Worm (Caenorhabditis elegans): Measurements from ENCODE around the gene C08G5.7.

Gene C08G5.7

DNA sequence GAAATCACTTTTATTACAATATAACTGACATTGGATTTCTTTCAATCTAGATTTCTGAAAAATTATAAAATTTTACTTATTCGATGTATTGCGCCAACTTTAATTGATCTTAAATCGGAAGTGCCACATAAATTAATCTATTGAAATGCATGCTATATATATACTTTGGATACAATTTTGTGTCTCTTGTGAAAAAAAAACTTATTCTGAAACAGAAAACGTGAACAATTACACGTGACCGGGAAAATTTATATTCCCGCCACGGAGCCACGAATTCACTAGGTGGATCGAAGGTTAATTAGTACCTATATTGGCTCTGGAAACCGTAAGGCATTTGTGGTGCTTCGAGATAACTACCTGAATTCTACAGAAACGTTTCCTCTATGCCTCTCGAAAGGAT is 34.6 kb upstream of the C08G5.7 start, which contains the start of gene F46F5.14:
Gene F46F5.14, plus strand, starts transcription at position 301 of the 400 bp plus-strand sequence.
- TF ChIP-seq nhr-28 (tag; optimal IDR thresholded peaks at IDR 0.05) (no peak), nhr-12 (tag; optimal IDR thresholded peaks at IDR 0.05) (no peak), pha-4 (tag; optimal IDR thresholded peaks at IDR 0.05) (no peak), ceh-43 (GFP tag; optimal IDR thresholded peaks at IDR 0.05) (no peak), elt-3 (tag; optimal IDR thresholded peaks at IDR 0.05) (no peak), tbx-8 (GFP tag; optimal IDR thresholded peaks at IDR 0.05) (no peak), blmp-1 (tag; optimal IDR thresholded peaks at IDR 0.05) (no peak), unc-62 (GFP tag; optimal IDR thresholded peaks at IDR 0.05) (no peak), lsy-2 (tag; optimal IDR thresholded peaks at IDR 0.05) (no peak), lin-13 (tag; optimal IDR thresholded peaks at IDR 0.05) (no peak), unc-120 (tag; optimal IDR thresholded peaks at IDR 0.05; ENCODE audit: poor library complexity, severe bottlenecking) (no peak), cnd-1 (tag; optimal IDR thresholded peaks at IDR 0.05) (no peak), ceh-83 (GFP tag; optimal IDR thresholded peaks at IDR 0.05) (no peak), flh-1 (GFP tag; optimal IDR thresholded peaks at IDR 0.05) (no peak), nhr-76 (tag; optimal IDR thresholded peaks at IDR 0.05) (no peak), lin-32 (GFP tag; optimal IDR thresholded peaks at IDR 0.05) (no peak), mab-5 (tag; optimal IDR thresholded peaks at IDR 0.05) (no peak), ces-1 (GFP tag; optimal IDR thresholded peaks at IDR 0.05) (no peak)

- TF ChIP-seq ham-2 (GFP tag; optimal IDR thresholded peaks at IDR 0.05) (no peak), nhr-76 (tag; optimal IDR thresholded peaks at IDR 0.05) (no peak), nhr-28 (tag; optimal IDR thresholded peaks at IDR 0.05) (no peak), ces-1 (GFP tag; optimal IDR thresholded peaks at IDR 0.05) (no peak), ceh-43 (GFP tag; optimal IDR thresholded peaks at IDR 0.05) (no peak), blmp-1 (tag; optimal IDR thresholded peaks at IDR 0.05) (no peak), ceh-83 (GFP tag; optimal IDR thresholded peaks at IDR 0.05) (no peak), sptf-1 (tag; optimal IDR thresholded peaks at IDR 0.05) (no peak), M03D4.4 (tag; optimal IDR thresholded peaks at IDR 0.05) (no peak), lin-13 (tag; optimal IDR thresholded peaks at IDR 0.05) (no peak), nhr-12 (tag; optimal IDR thresholded peaks at IDR 0.05) (no peak), bed-3 (GFP tag; optimal IDR thresholded peaks at IDR 0.05) (no peak), cnd-1 (tag; optimal IDR thresholded peaks at IDR 0.05) (no peak), pha-4 (tag; optimal IDR thresholded peaks at IDR 0.05) (no peak)
Measured at ce11 chrII:797445-797844, 32.3 kb upstream of the C08G5.7 start.

DNA sequence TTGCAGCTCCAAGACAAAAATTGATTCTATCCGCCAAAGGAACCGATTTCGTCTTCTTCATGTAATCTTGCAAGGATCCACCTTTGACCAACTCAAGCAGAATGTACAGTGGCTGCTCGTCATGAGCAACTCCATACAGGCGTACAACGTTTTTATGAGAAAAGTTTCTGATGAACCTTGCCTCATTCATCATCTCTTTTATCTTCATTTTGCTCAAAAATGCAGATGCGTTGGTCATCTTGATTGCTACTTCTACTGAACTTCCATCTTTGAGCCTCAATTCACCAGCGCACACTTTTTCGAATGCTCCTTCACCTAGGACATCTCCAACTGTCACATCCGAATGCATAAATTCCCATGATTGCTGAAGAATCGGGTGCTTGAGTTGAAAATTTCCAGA is 31.8 kb upstream of the C08G5.7 start:
- no peak for TF ChIP-seq lin-13 (tag; optimal IDR thresholded peaks at IDR 0.05)
- no peak for TF ChIP-seq sem-2 (GFP tag; optimal IDR thresholded peaks at IDR 0.05)
- TF ChIP-seq mab-5 (tag; optimal IDR thresholded peaks at IDR 0.05), result no peak
- TF ChIP-seq nhr-2 (tag; optimal IDR thresholded peaks at IDR 0.05), result no peak
- TF ChIP-seq mls-2 (tag; optimal IDR thresholded peaks at IDR 0.05), result no peak
- no peak for TF ChIP-seq unc-39 (tag; optimal IDR thresholded peaks at IDR 0.05)
- no peak for TF ChIP-seq tbx-8 (GFP tag; optimal IDR thresholded peaks at IDR 0.05)
- TF ChIP-seq mep-1 (tag; optimal IDR thresholded peaks at IDR 0.05), result no peak
- TF ChIP-seq bed-3 (GFP tag; optimal IDR thresholded peaks at IDR 0.05), result no peak
- TF ChIP-seq pha-4 (tag; optimal IDR thresholded peaks at IDR 0.05), result no peak
- no peak for TF ChIP-seq lin-32 (GFP tag; optimal IDR thresholded peaks at IDR 0.05)
- no peak for TF ChIP-seq unc-120 (tag; optimal IDR thresholded peaks at IDR 0.05; ENCODE audit: poor library complexity, severe bottlenecking)
- no peak for TF ChIP-seq nhr-28 (tag; optimal IDR thresholded peaks at IDR 0.05)
- no peak for TF ChIP-seq ceh-43 (GFP tag; optimal IDR thresholded peaks at IDR 0.05)
- no peak for TF ChIP-seq blmp-1 (tag; optimal IDR thresholded peaks at IDR 0.05)

DNA sequence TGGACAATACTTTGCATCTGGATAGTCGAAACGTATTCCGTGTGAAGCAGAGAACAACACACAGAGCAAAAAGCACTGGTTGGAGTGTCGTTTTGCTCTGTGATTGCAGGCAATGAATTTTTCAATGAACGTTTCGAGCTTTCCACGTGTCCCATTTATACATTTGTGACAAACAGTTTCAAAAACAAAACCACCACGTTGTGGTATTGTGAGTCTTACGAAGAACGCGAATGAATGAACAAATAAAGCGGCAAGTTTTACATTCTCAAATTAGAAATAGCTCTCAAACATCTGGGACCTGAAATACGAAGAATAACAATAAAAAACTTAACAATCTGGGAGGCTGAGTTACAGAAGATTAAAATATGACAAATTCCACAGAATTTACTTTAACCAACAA is 26.7 kb upstream of the C08G5.7 start, which contains the start of gene F46F5.1:
Gene F46F5.1, minus strand, starts transcription at position 101 of the 400 bp plus-strand sequence.
- TF ChIP-seq mep-1 (tag; optimal IDR thresholded peaks at IDR 0.05) (no peak), lsy-2 (tag; optimal IDR thresholded peaks at IDR 0.05) (no peak), lin-13 (tag; optimal IDR thresholded peaks at IDR 0.05) (no peak)

DNA sequence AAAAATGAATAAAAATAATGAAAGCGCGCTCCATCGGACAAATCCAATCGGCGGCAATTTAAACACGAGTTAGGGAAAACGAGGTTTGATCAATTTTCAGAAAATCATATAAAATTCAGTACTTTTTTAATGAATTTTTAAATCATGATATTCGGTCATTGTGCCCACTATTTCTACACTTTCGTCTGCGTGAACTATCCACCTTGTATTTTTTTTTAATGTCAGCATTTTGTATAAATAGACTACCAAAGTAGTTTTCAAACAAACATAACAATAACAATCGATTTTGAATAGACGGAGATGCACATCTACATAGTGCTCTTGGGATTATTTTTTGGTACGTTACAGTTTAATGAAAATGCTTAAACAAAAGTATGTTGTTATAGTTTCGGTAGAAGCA is 23.0 kb upstream of the C08G5.7 start, which contains the start of gene F46F5.15:
Gene F46F5.15, plus strand, starts transcription at position 301 of the 400 bp plus-strand sequence.
- TF ChIP-seq nhr-237 (tag; optimal IDR thresholded peaks at IDR 0.05) (no peak), pha-4 (tag; optimal IDR thresholded peaks at IDR 0.05) (no peak), ces-1 (GFP tag; optimal IDR thresholded peaks at IDR 0.05) (no peak), zip-8 (tag; optimal IDR thresholded peaks at IDR 0.05) (no peak), ceh-39 (tag; optimal IDR thresholded peaks at IDR 0.05) (no peak), flh-1 (GFP tag; optimal IDR thresholded peaks at IDR 0.05) (no peak)
